Worm (Caenorhabditis elegans) whole organism, L4 larva: Measurements from ENCODE around the gene clec-138.

Experiments used
- F10B5.3 ChIP-seq: sonication (generic microtip); optimal IDR thresholded peaks from 2 replicates; lab custom pipeline; 2016; ENCODE audit warnings: mild to moderate bottlenecking, missing genetic modification characterization, missing compliant biosample characterization
- F37D6.2 ChIP-seq: sonication (generic microtip); optimal IDR thresholded peaks from 2 replicates; lab custom pipeline; 2016; ENCODE audit warnings: mild to moderate bottlenecking, missing genetic modification characterization, missing compliant biosample characterization
- F44E2.7 ChIP-seq: fragments of 200-800 bp; sonication (Bioruptor generic); IDR thresholded peaks from 2 replicates; pipeline ENCODE4 v2.1.2; 2022; ENCODE audit warnings: missing genetic modification characterization, missing compliant biosample characterization
- F49E8.2 ChIP-seq: sonication (generic microtip); optimal IDR thresholded peaks from 2 replicates; lab custom pipeline; 2016; ENCODE audit warnings: missing compliant biosample characterization, mild to moderate bottlenecking, missing genetic modification characterization, borderline replicate concordance
- Y105C5A.15 ChIP-seq: fragments of 200-800 bp; sonication (Bioruptor generic); IDR thresholded peaks from 2 replicates; pipeline ENCODE4 v1.3.6; 2022; ENCODE audit warnings: missing genetic modification characterization, missing compliant biosample characterization
- Y5F2A.4 ChIP-seq: fragments of 200-800 bp; sonication (Bioruptor generic); optimal IDR thresholded peaks from 2 replicates; lab custom pipeline; 2018; ENCODE audit warnings: mild to moderate bottlenecking, missing genetic modification characterization, missing compliant biosample characterization
- Y75B8A.6 ChIP-seq: fragments of 200-800 bp; sonication (Bioruptor generic); IDR thresholded peaks from 2 replicates; pipeline ENCODE4 v1.3.6; 2022; ENCODE audit warnings: missing genetic modification reagents, missing genetic modification characterization, missing compliant biosample characterization
- ZK337.2 ChIP-seq: fragments of 200-800 bp; sonication (Bioruptor generic); IDR thresholded peaks from 2 replicates; pipeline ENCODE4 v1.3.6; 2022; ENCODE audit warnings: missing genetic modification reagents, missing genetic modification characterization, missing compliant biosample characterization
- aha-1 ChIP-seq: fragments of 150-350 bp; peaks from one replicate; lab custom pipeline; 2014; ENCODE audit warnings: missing biosample characterization, missing genetic modification characterization
- ama-1 ChIP-seq: fragments of 150-350 bp; optimal IDR thresholded peaks from 2 replicates; lab custom pipeline; 2014; ENCODE audit warnings: inconsistent platforms, mixed read lengths
- arid-1 ChIP-seq: fragments of 200-800 bp; sonication (Bioruptor generic); conservative IDR thresholded peaks from 2 replicates; pipeline ENCODE4 v1.3.6; 2022; ENCODE audit warnings: missing genetic modification reagents, missing genetic modification characterization, missing compliant biosample characterization
- ceh-20 ChIP-seq: fragments of 200-800 bp; sonication (Bioruptor generic); IDR thresholded peaks from 2 replicates; pipeline ENCODE4 v1.3.6; 2022; ENCODE audit warnings: missing genetic modification reagents, missing genetic modification characterization, missing compliant biosample characterization
- ceh-28 ChIP-seq: fragments of 150-350 bp; optimal IDR thresholded peaks from 2 replicates; lab custom pipeline; 2014; ENCODE audit warnings: missing biosample characterization, missing genetic modification reagents, missing genetic modification characterization
- ceh-32 ChIP-seq: sonication (generic microtip); optimal IDR thresholded peaks from 2 replicates; lab custom pipeline; 2016; ENCODE audit warnings: mild to moderate bottlenecking, missing genetic modification characterization, missing compliant biosample characterization; ENCODE audit not compliant: poor library complexity
- ceh-62 ChIP-seq: sonication (generic microtip); optimal IDR thresholded peaks from 2 replicates; lab custom pipeline; 2017; ENCODE audit warnings: missing biosample characterization, missing genetic modification characterization
- ceh-82 ChIP-seq: sonication (generic microtip); optimal IDR thresholded peaks from 2 replicates; lab custom pipeline; 2017; ENCODE audit warnings: missing biosample characterization, missing genetic modification characterization
- ces-1 ChIP-seq: fragments of 150-350 bp; sonication (generic microtip); optimal IDR thresholded peaks from 4 replicates; lab custom pipeline; 2014; ENCODE audit warnings: missing biosample characterization, missing genetic modification reagents, missing genetic modification characterization
- ctbp-1 ChIP-seq: fragments of 200-800 bp; sonication (Bioruptor generic); IDR thresholded peaks from 2 replicates; pipeline ENCODE4 v1.3.6; 2022; ENCODE audit warnings: missing genetic modification reagents, missing genetic modification characterization, missing compliant biosample characterization
- daf-12 ChIP-seq: fragments of 150-350 bp; optimal IDR thresholded peaks from 2 replicates; lab custom pipeline; 2014; ENCODE audit warnings: missing biosample characterization, missing genetic modification reagents, missing genetic modification characterization
- daf-16 ChIP-seq, 3 experiments: sonication (generic microtip); optimal IDR thresholded peaks; 2 replicates each; lab custom pipeline; 2016 to 2017; ENCODE audit warnings: missing genetic modification characterization in 3 of 3, missing genetic modification reagents in 3 of 3, mild to moderate bottlenecking in 2 of 3, missing compliant biosample characterization in 2 of 3, missing biosample characterization in 1 of 3, moderate library complexity in 1 of 3
- daf-19 ChIP-seq: fragments of 200-800 bp; sonication (Bioruptor generic); conservative IDR thresholded peaks from 2 replicates; pipeline ENCODE4 v1.3.6; 2022; ENCODE audit warnings: missing genetic modification characterization, missing compliant biosample characterization
- daf-8 ChIP-seq: fragments of 200-800 bp; sonication (Bioruptor generic); IDR thresholded peaks from 2 replicates; pipeline ENCODE4 v1.3.6; 2022; ENCODE audit warnings: missing genetic modification characterization, missing compliant biosample characterization
- dpl-1 ChIP-seq: fragments of 150-350 bp; optimal IDR thresholded peaks from 2 replicates; lab custom pipeline; 2014; ENCODE audit warnings: missing biosample characterization, missing genetic modification reagents, missing genetic modification characterization
- egl-27 ChIP-seq: sonication (generic microtip); optimal IDR thresholded peaks from 3 replicates; lab custom pipeline; 2017; ENCODE audit warnings: missing biosample characterization, missing genetic modification reagents, missing genetic modification characterization
- egl-43 ChIP-seq: fragments of 200-800 bp; sonication (Bioruptor generic); IDR thresholded peaks from 2 replicates; pipeline ENCODE4 v1.3.6; 2022; ENCODE audit warnings: missing genetic modification reagents, missing genetic modification characterization, missing compliant biosample characterization
- fkh-10 ChIP-seq: fragments of 150-350 bp; optimal IDR thresholded peaks from 2 replicates; lab custom pipeline; 2014; ENCODE audit warnings: missing biosample characterization, missing genetic modification reagents, missing genetic modification characterization
- fos-1 ChIP-seq: fragments of 150-350 bp; optimal IDR thresholded peaks from 2 replicates; lab custom pipeline; 2014; ENCODE audit warnings: missing biosample characterization, missing genetic modification characterization
- gei-8 ChIP-seq: fragments of 200-800 bp; sonication (Bioruptor generic); optimal IDR thresholded peaks from 2 replicates; lab custom pipeline; 2018; ENCODE audit warnings: mild to moderate bottlenecking, missing genetic modification characterization, missing compliant biosample characterization
- hif-1 ChIP-seq, 2 experiments: sonication (generic microtip); optimal IDR thresholded peaks; 2 replicates each; lab custom pipeline; 2016 to 2017; ENCODE audit warnings: missing compliant biosample characterization in 2 of 2, missing genetic modification characterization in 2 of 2, missing genetic modification reagents in 2 of 2, missing genotype in 2 of 2, mild to moderate bottlenecking in 1 of 2
- hlh-11 ChIP-seq: fragments of 200-800 bp; sonication (Bioruptor generic); optimal IDR thresholded peaks from 2 replicates; lab custom pipeline; 2018; ENCODE audit warnings: mild to moderate bottlenecking, missing genetic modification characterization, missing compliant biosample characterization
- jun-1 ChIP-seq: fragments of 150-350 bp; optimal IDR thresholded peaks from 2 replicates; lab custom pipeline; 2014; ENCODE audit warnings: missing biosample characterization, missing genetic modification reagents, missing genetic modification characterization
- lim-7 ChIP-seq: fragments of 200-800 bp; sonication (Bioruptor generic); IDR thresholded peaks from 2 replicates; pipeline ENCODE4 v1.3.6; 2022; ENCODE audit warnings: missing genetic modification characterization, missing compliant biosample characterization
- lin-38 ChIP-seq: fragments of 200-800 bp; sonication (Bioruptor generic); IDR thresholded peaks from 2 replicates; pipeline ENCODE4 v1.3.6; 2022; ENCODE audit warnings: missing genetic modification reagents, missing genetic modification characterization, missing compliant biosample characterization
- lin-39 ChIP-seq: fragments of 150-350 bp; optimal IDR thresholded peaks from 2 replicates; lab custom pipeline; 2014; ENCODE audit warnings: missing biosample characterization, missing genetic modification reagents, missing genetic modification characterization
- lsy-2 ChIP-seq, 2 experiments: fragments of 150-350 bp in 1 of 2; sonication (generic microtip) in 1 of 2; optimal IDR thresholded peaks; 2 replicates each; lab custom pipeline; 2014 to 2017; ENCODE audit warnings: missing biosample characterization in 2 of 2, missing genetic modification characterization in 2 of 2
- mdl-1 ChIP-seq, 2 experiments: fragments of 150-350 bp in 1 of 2; sonication (generic microtip) in 1 of 2; optimal IDR thresholded peaks; 2 replicates each; lab custom pipeline; 2014 to 2017; ENCODE audit warnings: missing biosample characterization in 2 of 2, missing genetic modification characterization in 2 of 2
- mdt-29 ChIP-seq: fragments of 200-800 bp; sonication (Bioruptor generic); IDR thresholded peaks from 2 replicates; pipeline ENCODE4 v1.3.6; 2022; ENCODE audit warnings: missing genetic modification reagents, missing genetic modification characterization, missing compliant biosample characterization
- mep-1 ChIP-seq: fragments of 150-350 bp; sonication (generic microtip); optimal IDR thresholded peaks from 3 replicates; lab custom pipeline; 2014; ENCODE audit warnings: missing biosample characterization, missing genetic modification characterization
- mes-2 ChIP-seq: sonication (generic microtip); optimal IDR thresholded peaks from 2 replicates; lab custom pipeline; 2016; ENCODE audit warnings: missing genotype, mild to moderate bottlenecking, missing genetic modification characterization, missing compliant biosample characterization; ENCODE audit not compliant: poor library complexity, severe bottlenecking
- mxl-2 ChIP-seq: fragments of 200-800 bp; sonication (Bioruptor generic); conservative IDR thresholded peaks from 2 replicates; pipeline ENCODE4 v1.3.6; 2022; ENCODE audit warnings: missing genetic modification reagents, missing genetic modification characterization, missing compliant biosample characterization
- nhr-11 ChIP-seq: fragments of 150-350 bp; optimal IDR thresholded peaks from 2 replicates; lab custom pipeline; 2014; ENCODE audit warnings: missing biosample characterization, missing genetic modification characterization
- nhr-237 ChIP-seq: sonication (generic microtip); optimal IDR thresholded peaks from 2 replicates; lab custom pipeline; 2017; ENCODE audit warnings: missing biosample characterization, missing genetic modification characterization
- nhr-28 ChIP-seq: fragments of 150-350 bp; optimal IDR thresholded peaks from 2 replicates; lab custom pipeline; 2014; ENCODE audit warnings: missing biosample characterization, missing genetic modification characterization
- nhr-48 ChIP-seq: sonication (generic microtip); optimal IDR thresholded peaks from 2 replicates; lab custom pipeline; 2016; ENCODE audit warnings: mild to moderate bottlenecking, missing genetic modification characterization, missing compliant biosample characterization
- set-16 ChIP-seq: fragments of 200-800 bp; sonication (Bioruptor generic); IDR thresholded peaks from 2 replicates; pipeline ENCODE4 v1.3.6; 2022; ENCODE audit warnings: missing genetic modification reagents, missing genetic modification characterization, missing compliant biosample characterization
- snpc-1.2 ChIP-seq: fragments of 200-800 bp; sonication (Bioruptor generic); IDR thresholded peaks from 2 replicates; pipeline ENCODE4 v1.3.6; 2022; ENCODE audit warnings: missing genetic modification reagents, missing genetic modification characterization, missing compliant biosample characterization
- snpc-4 ChIP-seq: fragments of 150-350 bp; optimal IDR thresholded peaks from 2 replicates; lab custom pipeline; 2014; ENCODE audit warnings: missing biosample characterization, missing genetic modification characterization
- tag-97 ChIP-seq: fragments of 200-800 bp; sonication (Bioruptor generic); IDR thresholded peaks from 2 replicates; pipeline ENCODE4 v1.3.6; 2022; ENCODE audit warnings: missing genetic modification characterization, missing compliant biosample characterization
- unc-130 ChIP-seq: sonication (generic microtip); optimal IDR thresholded peaks from 2 replicates; lab custom pipeline; 2016; ENCODE audit warnings: missing genetic modification reagents, missing genetic modification characterization, missing compliant biosample characterization
- zag-1 ChIP-seq: fragments of 150-350 bp; optimal IDR thresholded peaks from 2 replicates; lab custom pipeline; 2014; ENCODE audit warnings: missing biosample characterization, missing genetic modification characterization
- zfp-3 ChIP-seq: fragments of 200-800 bp; sonication (Bioruptor generic); conservative IDR thresholded peaks from 2 replicates; pipeline ENCODE4 v1.3.6; 2022; ENCODE audit warnings: missing genetic modification reagents, missing genetic modification characterization, missing compliant biosample characterization
- zip-2 ChIP-seq: fragments of 150-350 bp; optimal IDR thresholded peaks from 2 replicates; lab custom pipeline; 2014; ENCODE audit warnings: missing biosample characterization, missing genetic modification characterization

The clec-138 gene

ce11 chrII:4603035-4603434 is 16.6 kb downstream of the clec-138 start, which contains the start of gene F35D11.4 (continued):
- no peak for TF ChIP-seq F49E8.2 (tag; lab: Kevin White, UChicago)
- no peak for TF ChIP-seq lim-7 (GFP tag; lab: Robert Waterston, UW)
- TF ChIP-seq ceh-28 (tag; lab: Kevin White, UChicago): no peak
- TF ChIP-seq daf-12 (tag; lab: Kevin White, UChicago): no peak
- no peak for TF ChIP-seq Y75B8A.6 (GFP tag; lab: Robert Waterston, UW)
- TF ChIP-seq aha-1 (tag; lab: Kevin White, UChicago): peak; percentile 99
- TF ChIP-seq hif-1 (tag; optimal IDR thresholded peaks at IDR 0.05; lab: Kevin White, UChicago): peak in 1 of 2 experiments; percentile 89
- peak; percentile 56; the same call in 1 of the 2 replicates for TF ChIP-seq ceh-20
- TF ChIP-seq ctbp-1 (GFP tag; lab: Robert Waterston, UW): no peak
- peak; percentile 15 for TF ChIP-seq nhr-11 (tag; lab: Kevin White, UChicago)
- TF ChIP-seq fos-1: no peak
- no peak for TF ChIP-seq ceh-82 (tag; lab: Kevin White, UChicago)
- TF ChIP-seq tag-97 (GFP tag; lab: Robert Waterston, UW): 0 out of 2 replicates have a peak, but pooled peaks have one; percentile 55
- no peak for TF ChIP-seq zip-2
- TF ChIP-seq mes-2 (tag; lab: Kevin White, UChicago): peak; percentile 99
- no peak for TF ChIP-seq ceh-32 (tag; lab: Kevin White, UChicago)
- TF ChIP-seq daf-8 (GFP tag; lab: Robert Waterston, UW): no peak
- no peak for TF ChIP-seq ces-1
- TF ChIP-seq jun-1 (tag; lab: Kevin White, UChicago): no peak
- TF ChIP-seq F44E2.7 (GFP tag; lab: Robert Waterston, UW): no peak
- TF ChIP-seq Y5F2A.4: no peak
- TF ChIP-seq daf-19 (GFP tag; lab: Robert Waterston, UW): no peak
- TF ChIP-seq nhr-237 (tag; lab: Kevin White, UChicago): no peak
- peak; percentile 6 for TF ChIP-seq F37D6.2 (tag; lab: Kevin White, UChicago)
- no peak for TF ChIP-seq egl-43 (GFP tag; lab: Robert Waterston, UW)
- TF ChIP-seq mxl-2 (GFP tag; lab: Robert Waterston, UW): 0 out of 2 replicates have a peak, but pooled peaks have one; percentile 19
- no peak for TF ChIP-seq mdt-29 (GFP tag; lab: Robert Waterston, UW)
- peak in 1 of 2 experiments; percentile 89 for TF ChIP-seq lsy-2 (tag; optimal IDR thresholded peaks at IDR 0.05; lab: Kevin White, UChicago)
- TF ChIP-seq daf-16 (GFP tag; optimal IDR thresholded peaks at IDR 0.05; lab: Kevin White, UChicago): peak in 1 of 2 experiments; percentile 21
- peak; percentile 65 for TF ChIP-seq daf-16 (tag; optimal IDR thresholded peaks at IDR 0.05; lab: Kevin White, UChicago)
- no peak for TF ChIP-seq egl-27 (tag; lab: Kevin White, UChicago)
- TF ChIP-seq ZK337.2 (GFP tag; lab: Robert Waterston, UW): peak; percentile 95
- TF ChIP-seq lin-38: peak; percentile 65
- TF ChIP-seq unc-130 (GFP tag; lab: Kevin White, UChicago): peak; percentile 89
- no peak for TF ChIP-seq ama-1 (lab: Kevin White, UChicago)
- peak; percentile 94 for TF ChIP-seq dpl-1
- no peak for TF ChIP-seq zag-1 (tag; lab: Kevin White, UChicago)
- TF ChIP-seq Y105C5A.15 (GFP tag; lab: Robert Waterston, UW): no peak
- TF ChIP-seq snpc-1.2 (GFP tag; lab: Robert Waterston, UW): no peak
- TF ChIP-seq mep-1 (tag; lab: Kevin White, UChicago): peak; percentile 70
- no peak for TF ChIP-seq lin-39 (tag; lab: Kevin White, UChicago)
- TF ChIP-seq F10B5.3 (tag; lab: Kevin White, UChicago): no peak
- no peak for TF ChIP-seq set-16 (GFP tag; lab: Robert Waterston, UW)
- peak in 1 of 2 experiments; percentile 7 for TF ChIP-seq mdl-1 (tag; optimal IDR thresholded peaks at IDR 0.05; lab: Kevin White, UChicago)
- TF ChIP-seq nhr-28 (tag; lab: Kevin White, UChicago): peak; percentile 47
- no peak; the same call in 1 of the 2 replicates for TF ChIP-seq arid-1 (GFP tag; lab: Robert Waterston, UW)
- no peak for TF ChIP-seq nhr-48 (tag; lab: Kevin White, UChicago)
- no peak for TF ChIP-seq zfp-3 (GFP tag; lab: Robert Waterston, UW)
- TF ChIP-seq gei-8 (GFP tag; lab: Kevin White, UChicago): no peak
- no peak for TF ChIP-seq snpc-4 (tag; lab: Kevin White, UChicago)
- TF ChIP-seq fkh-10 (GFP tag; lab: Kevin White, UChicago): no peak
- no peak for TF ChIP-seq ceh-62 (tag; lab: Kevin White, UChicago)
- TF ChIP-seq hlh-11 (tag; lab: Kevin White, UChicago): peak; percentile 71
